Worm (Caenorhabditis elegans) whole organism, young adult: Measurements from ENCODE around the gene mdf-1.

ENCODE experiments used
- B0019.2 ChIP-seq: fragments of 200-800 bp; sonication (Bioruptor generic); conservative IDR thresholded peaks from 2 replicates; pipeline ENCODE4 v1.3.6; 2022; ENCODE audit warnings: missing genetic modification reagents, missing genetic modification characterization, missing compliant biosample characterization
- C06A6.2 ChIP-seq: fragments of 200-800 bp; sonication (Bioruptor generic); conservative IDR thresholded peaks from 2 replicates; pipeline ENCODE4 v1.3.6; 2022; ENCODE audit warnings: missing genetic modification characterization, missing compliant biosample characterization
- F52B5.7 ChIP-seq: sonication (generic microtip); optimal IDR thresholded peaks from 2 replicates; lab custom pipeline; 2016; ENCODE audit warnings: mild to moderate bottlenecking, missing genetic modification characterization, missing compliant biosample characterization
- F57C9.4 ChIP-seq: sonication (generic microtip); optimal IDR thresholded peaks from 2 replicates; lab custom pipeline; 2017; ENCODE audit warnings: mild to moderate bottlenecking, missing genetic modification characterization, missing compliant biosample characterization
- K12H6.12 ChIP-seq: fragments of 200-800 bp; sonication (Bioruptor generic); optimal IDR thresholded peaks from 2 replicates; lab custom pipeline; 2018; ENCODE audit warnings: mild to moderate bottlenecking, missing genetic modification characterization, missing compliant biosample characterization
- Y56A3A.18 ChIP-seq: fragments of 200-800 bp; sonication (Bioruptor generic); IDR thresholded peaks from 2 replicates; pipeline ENCODE4 v1.3.6; 2022; ENCODE audit warnings: missing genetic modification reagents, missing genetic modification characterization, missing compliant biosample characterization
- ZK185.1 ChIP-seq: sonication (generic microtip); optimal IDR thresholded peaks from 2 replicates; lab custom pipeline; 2016; ENCODE audit warnings: mild to moderate bottlenecking, missing genetic modification characterization, missing compliant biosample characterization; ENCODE audit not compliant: poor library complexity, severe bottlenecking
- ama-1 ChIP-seq, 3 experiments: fragments of 150-350 bp in 1 of 3; sonication (generic microtip) in 2 of 3; optimal IDR thresholded peaks; 2 replicates each; lab custom pipeline; 2014 to 2018; ENCODE audit warnings: missing biosample characterization in 2 of 3, missing genetic modification characterization in 2 of 3, missing genetic modification reagents in 2 of 3
- atf-7 ChIP-seq: sonication (generic microtip); optimal IDR thresholded peaks from 2 replicates; lab custom pipeline; 2017; ENCODE audit warnings: mild to moderate bottlenecking, missing genetic modification characterization, missing compliant biosample characterization
- attf-5 ChIP-seq: fragments of 200-800 bp; sonication (Bioruptor generic); optimal IDR thresholded peaks from 2 replicates; lab custom pipeline; 2018; ENCODE audit warnings: mild to moderate bottlenecking, missing genetic modification characterization, missing compliant biosample characterization
- cebp-1 ChIP-seq, 2 experiments: fragments of 200-800 bp in 1 of 2; sonication (Bioruptor generic) in 1 of 2; sonication (generic microtip) in 1 of 2; IDR thresholded peaks in 1 of 2; optimal IDR thresholded peaks in 1 of 2; 2 replicates each; pipeline versions ENCODE4 v1.3.6 to Lab custom; 2017 to 2022; ENCODE audit warnings: missing compliant biosample characterization in 2 of 2, missing genetic modification characterization in 2 of 2, mild to moderate bottlenecking in 1 of 2, missing genetic modification reagents in 1 of 2, moderate library complexity in 1 of 2
- ceh-91 ChIP-seq: fragments of 200-800 bp; sonication (Bioruptor generic); IDR thresholded peaks from 2 replicates; pipeline ENCODE4 v1.3.6; 2022; ENCODE audit warnings: missing genetic modification reagents, missing genetic modification characterization, missing compliant biosample characterization
- chd-7 ChIP-seq: sonication (generic microtip); optimal IDR thresholded peaks from 2 replicates; lab custom pipeline; 2016; ENCODE audit warnings: mild to moderate bottlenecking, missing genetic modification characterization, moderate library complexity, missing compliant biosample characterization
- die-1 ChIP-seq: sonication (generic microtip); optimal IDR thresholded peaks from 2 replicates; lab custom pipeline; 2016; ENCODE audit warnings: missing genotype, mild to moderate bottlenecking, missing genetic modification characterization, missing compliant biosample characterization
- dpff-1 ChIP-seq: sonication (generic microtip); optimal IDR thresholded peaks from 2 replicates; lab custom pipeline; 2017; ENCODE audit warnings: mild to moderate bottlenecking, missing genetic modification characterization, missing compliant biosample characterization
- egl-18 ChIP-seq: fragments of 200-800 bp; sonication (Bioruptor generic); IDR thresholded peaks from 2 replicates; pipeline ENCODE4 v1.3.6; 2022; ENCODE audit warnings: missing genetic modification reagents, missing genetic modification characterization, missing compliant biosample characterization
- egrh-3 ChIP-seq: fragments of 200-800 bp; sonication (Bioruptor generic); IDR thresholded peaks from 2 replicates; pipeline ENCODE4 v1.3.6; 2022; ENCODE audit warnings: missing genetic modification reagents, missing genetic modification characterization, missing compliant biosample characterization
- ekl-4 ChIP-seq: fragments of 200-800 bp; sonication (Bioruptor generic); IDR thresholded peaks from 2 replicates; pipeline ENCODE4 v1.3.6; 2022; ENCODE audit warnings: missing genetic modification reagents, missing genetic modification characterization, missing compliant biosample characterization
- hmg-1.2 ChIP-seq: fragments of 200-800 bp; sonication (Bioruptor generic); IDR thresholded peaks from 2 replicates; pipeline ENCODE4 v1.3.6; 2022; ENCODE audit warnings: missing genetic modification reagents, missing genetic modification characterization, missing compliant biosample characterization
- lin-26 ChIP-seq: fragments of 200-800 bp; sonication (Bioruptor generic); IDR thresholded peaks from 2 replicates; pipeline ENCODE4 v1.3.6; 2022; ENCODE audit warnings: missing genetic modification reagents, missing genetic modification characterization, missing compliant biosample characterization
- lin-54 ChIP-seq: fragments of 200-800 bp; sonication (Bioruptor generic); optimal IDR thresholded peaks from 2 replicates; lab custom pipeline; 2018; ENCODE audit warnings: mild to moderate bottlenecking, missing genetic modification characterization, missing compliant biosample characterization
- nhr-80 ChIP-seq: sonication (generic microtip); optimal IDR thresholded peaks from 2 replicates; lab custom pipeline; 2016; ENCODE audit warnings: missing genetic modification characterization, missing compliant biosample characterization
- nhr-90 ChIP-seq: sonication (generic microtip); optimal IDR thresholded peaks from 2 replicates; lab custom pipeline; 2016; ENCODE audit warnings: missing genotype, mild to moderate bottlenecking, missing genetic modification characterization, missing compliant biosample characterization
- rcor-1 ChIP-seq: fragments of 200-800 bp; sonication (Bioruptor generic); IDR thresholded peaks from 2 replicates; pipeline ENCODE4 v1.3.6; 2022; ENCODE audit warnings: missing genetic modification reagents, missing genetic modification characterization, missing compliant biosample characterization
- rpc-1 ChIP-seq, 2 experiments: fragments of 150-350 bp in 1 of 2; sonication (generic microtip) in 1 of 2; optimal IDR thresholded peaks; 2 replicates each; lab custom pipeline; 2014 to 2018; ENCODE audit warnings: missing biosample characterization in 1 of 2, missing genetic modification characterization in 1 of 2, missing genetic modification reagents in 1 of 2, missing genotype in 1 of 2
- sea-2 ChIP-seq: fragments of 200-800 bp; sonication (Bioruptor generic); IDR thresholded peaks from 2 replicates; pipeline ENCODE4 v1.3.6; 2022; ENCODE audit warnings: missing genetic modification characterization, missing compliant biosample characterization
- snpc-1.1 ChIP-seq: sonication (generic microtip); optimal IDR thresholded peaks from 2 replicates; lab custom pipeline; 2017; ENCODE audit warnings: missing genetic modification characterization, mild to moderate bottlenecking, missing compliant biosample characterization, antibody characterized with exemption, moderate library complexity, missing genotype, missing genetic modification reagents; ENCODE audit not compliant: insufficient read depth
- snpc-4 ChIP-seq, 5 experiments: fragments of 150-350 bp in 1 of 5; sonication (generic microtip) in 4 of 5; optimal IDR thresholded peaks; 2 replicates each; lab custom pipeline; 2014 to 2018; ENCODE audit warnings: missing genetic modification characterization in 5 of 5, missing biosample characterization in 3 of 5, antibody characterized with exemption in 2 of 5, mild to moderate bottlenecking in 2 of 5, missing compliant biosample characterization in 2 of 5, missing genotype in 2 of 5, moderate library complexity in 2 of 5, missing genetic modification reagents in 1 of 5
- unc-130 ChIP-seq: sonication (generic microtip); optimal IDR thresholded peaks from 2 replicates; lab custom pipeline; 2016; ENCODE audit warnings: missing genetic modification reagents, missing genetic modification characterization, missing compliant biosample characterization
- ztf-18 ChIP-seq: sonication (generic microtip); optimal IDR thresholded peaks from 2 replicates; lab custom pipeline; 2016; ENCODE audit warnings: missing genotype, mild to moderate bottlenecking, missing genetic modification characterization, missing compliant biosample characterization
- ztf-3 ChIP-seq: fragments of 200-800 bp; sonication (Bioruptor generic); optimal IDR thresholded peaks from 2 replicates; lab custom pipeline; 2018; ENCODE audit warnings: mild to moderate bottlenecking, missing genetic modification characterization, missing compliant biosample characterization

Gene mdf-1

DNA sequence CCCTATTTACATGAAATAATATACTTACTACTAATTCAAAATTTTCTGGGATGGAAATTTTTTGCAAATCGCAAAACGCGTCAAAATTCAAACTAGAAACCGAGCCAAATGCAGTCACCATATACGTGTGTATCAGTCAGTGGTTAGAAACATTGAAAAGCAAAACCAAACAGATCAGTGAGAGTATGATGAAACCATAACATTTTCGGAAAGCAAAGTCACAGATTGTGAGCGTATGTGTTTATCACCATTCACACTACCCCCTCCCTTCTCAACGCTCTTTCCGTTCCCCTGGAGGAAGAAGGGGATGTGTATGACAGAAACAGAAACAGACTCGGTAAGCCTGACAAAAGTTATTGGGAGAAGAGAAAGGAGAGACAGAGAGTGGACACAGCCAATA lies 27.6 kb upstream of the mdf-1 start:
- no peak for TF ChIP-seq nhr-90 (tag; lab: Kevin White, UChicago)
- TF ChIP-seq dpff-1 (tag; lab: Kevin White, UChicago), result no peak
- no peak for TF ChIP-seq chd-7 (tag; lab: Kevin White, UChicago)
- TF ChIP-seq egrh-3 (GFP tag; lab: Robert Waterston, UW), result no peak
- no peak for TF ChIP-seq ZK185.1 (tag; lab: Kevin White, UChicago)

DNA sequence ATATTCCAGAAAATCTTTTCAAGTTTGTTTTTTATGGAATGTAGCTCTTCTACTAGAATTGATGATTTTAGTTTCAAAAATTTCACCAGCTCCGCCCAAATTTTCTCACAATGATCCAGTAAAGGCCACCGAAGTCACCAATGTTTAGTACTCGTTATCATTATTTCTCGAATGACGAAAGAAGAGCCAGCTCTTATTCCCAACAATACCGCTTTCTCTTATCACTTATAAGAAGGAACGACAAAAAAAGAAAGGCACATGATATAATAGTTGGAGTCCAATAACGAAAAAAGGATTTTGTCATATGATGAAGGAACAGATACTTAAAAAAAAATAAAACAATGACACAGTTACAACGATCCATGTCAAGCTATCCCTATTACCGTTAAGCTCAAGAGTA lies 27.0 kb upstream of the mdf-1 start:
- TF ChIP-seq egl-18, result no peak
- TF ChIP-seq attf-5 (GFP tag; lab: Kevin White, UChicago), result no peak
- TF ChIP-seq unc-130 (GFP tag; lab: Kevin White, UChicago), result no peak
- TF ChIP-seq Y56A3A.18, result no peak
- TF ChIP-seq rpc-1 (optimal IDR thresholded peaks at IDR 0.05; lab: Kevin White, UChicago), result no peak
- no peak for TF ChIP-seq rpc-1 (tag; optimal IDR thresholded peaks at IDR 0.05; lab: Kevin White, UChicago)
- TF ChIP-seq snpc-4 (GFP tag; optimal IDR thresholded peaks at IDR 0.05; lab: Kevin White, UChicago), result no peak
- TF ChIP-seq snpc-4 (tag; optimal IDR thresholded peaks at IDR 0.05; lab: Kevin White, UChicago), result no peak
- no peak for TF ChIP-seq K12H6.12 (tag; lab: Kevin White, UChicago)
- TF ChIP-seq F57C9.4 (tag; lab: Kevin White, UChicago), result no peak
- TF ChIP-seq lin-54 (GFP tag; lab: Kevin White, UChicago), result no peak
- TF ChIP-seq lin-26 (GFP tag; lab: Robert Waterston, UW), result no peak
- TF ChIP-seq ama-1 (optimal IDR thresholded peaks at IDR 0.05; lab: Kevin White, UChicago), result no peak
- TF ChIP-seq ama-1 (GFP tag; optimal IDR thresholded peaks at IDR 0.05; lab: Kevin White, UChicago), result no peak
- TF ChIP-seq C06A6.2 (GFP tag; lab: Robert Waterston, UW), result no peak
- TF ChIP-seq nhr-80 (tag; lab: Kevin White, UChicago), result no peak
- no peak for TF ChIP-seq cebp-1 (GFP tag; IDR thresholded peaks at IDR 0.05; lab: Robert Waterston, UW)
- TF ChIP-seq cebp-1 (tag; optimal IDR thresholded peaks at IDR 0.05; lab: Kevin White, UChicago), result no peak
- TF ChIP-seq ztf-18 (tag; lab: Kevin White, UChicago), result no peak
- no peak for TF ChIP-seq F52B5.7 (tag; lab: Kevin White, UChicago)
- no peak for TF ChIP-seq B0019.2 (GFP tag; lab: Robert Waterston, UW)
- no peak for TF ChIP-seq die-1
- no peak for TF ChIP-seq sea-2
- TF ChIP-seq snpc-1.1 (tag; lab: Kevin White, UChicago), result no peak

DNA sequence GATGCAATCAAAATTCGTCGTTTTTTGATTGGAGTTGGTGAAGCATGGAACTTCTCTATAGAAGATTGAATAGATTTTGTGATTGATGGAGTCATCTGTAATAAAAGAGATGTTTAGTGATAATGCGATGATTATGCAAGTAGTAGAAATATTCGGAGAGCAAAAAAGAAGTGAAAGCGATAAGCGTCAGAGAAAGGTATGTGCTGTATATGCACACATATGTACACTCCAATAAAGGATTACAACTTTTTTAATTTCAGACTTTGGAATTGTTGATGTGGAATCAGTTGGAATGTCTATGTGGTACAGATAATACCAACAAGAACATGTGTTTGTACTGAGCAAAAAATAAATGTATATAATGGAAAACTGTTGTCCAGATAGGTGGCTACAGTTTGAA lies 26.2 kb upstream of the mdf-1 start, which contains the start of gene F25B3.5:
Gene F25B3.5 (minus strand): TSS at position 101 of the 400 bp plus-strand sequence.
- TF ChIP-seq nhr-80 (tag; lab: Kevin White, UChicago), result peak; percentile 3
- no peak for TF ChIP-seq attf-5 (GFP tag; lab: Kevin White, UChicago)
- no peak for TF ChIP-seq ceh-91 (GFP tag; lab: Robert Waterston, UW)
- TF ChIP-seq dpff-1 (tag; lab: Kevin White, UChicago), result no peak

DNA sequence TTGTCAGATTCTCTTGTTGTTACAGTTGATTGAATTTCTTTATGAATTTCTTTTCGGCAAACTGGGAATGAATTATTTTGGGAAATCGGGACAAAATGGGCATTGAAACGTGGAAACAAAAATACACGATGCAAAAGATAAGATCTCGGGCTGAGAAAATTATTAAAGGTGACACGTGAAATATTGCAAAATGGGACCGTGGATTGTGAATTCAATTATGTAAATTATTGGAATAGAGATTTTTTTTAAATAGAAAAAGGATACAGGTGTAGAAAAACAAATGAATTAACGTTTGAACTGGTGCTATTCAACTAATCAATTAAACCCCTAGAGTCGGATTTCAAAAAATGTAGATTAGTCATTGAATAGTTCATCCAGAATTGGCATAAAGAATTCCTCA lies 24.7 kb upstream of the mdf-1 start, which contains the start of gene F25B3.4:
Gene F25B3.4 (minus strand): TSS at position 101 of the 400 bp plus-strand sequence.
- TF ChIP-seq rcor-1 (GFP tag; lab: Robert Waterston, UW) (no peak), ztf-3 (GFP tag; lab: Kevin White, UChicago) (no peak), hmg-1.2 (no peak), Y56A3A.18 (no peak)

DNA sequence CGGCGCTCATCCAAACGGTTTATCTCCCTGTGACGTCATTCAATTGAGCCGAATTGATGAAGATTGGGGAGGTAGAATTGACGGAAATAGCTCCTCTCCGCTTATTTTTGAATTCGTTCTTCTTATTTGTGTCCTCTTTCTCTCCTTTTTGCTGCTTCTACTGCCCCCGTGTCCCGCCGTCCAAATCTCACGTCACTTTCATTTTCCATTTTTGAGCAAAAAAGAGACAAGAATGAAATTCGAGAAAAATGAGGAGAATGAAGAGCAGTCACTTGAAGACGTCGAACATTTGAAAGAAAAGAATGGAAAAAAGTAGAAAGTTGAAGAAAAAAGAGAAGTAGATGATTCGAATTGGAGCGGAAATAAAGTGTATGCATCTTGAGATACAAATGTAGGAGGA lies 19.6 kb upstream of the mdf-1 start:
- TF ChIP-seq ekl-4 (GFP tag; lab: Robert Waterston, UW), result no peak
- TF ChIP-seq atf-7 (tag; lab: Kevin White, UChicago), result peak; percentile 7
- no peak for TF ChIP-seq snpc-1.1 (tag; lab: Kevin White, UChicago)
